Fruit fly (Drosophila melanogaster): Measurements from ENCODE around the gene NimC1.

DNA sequence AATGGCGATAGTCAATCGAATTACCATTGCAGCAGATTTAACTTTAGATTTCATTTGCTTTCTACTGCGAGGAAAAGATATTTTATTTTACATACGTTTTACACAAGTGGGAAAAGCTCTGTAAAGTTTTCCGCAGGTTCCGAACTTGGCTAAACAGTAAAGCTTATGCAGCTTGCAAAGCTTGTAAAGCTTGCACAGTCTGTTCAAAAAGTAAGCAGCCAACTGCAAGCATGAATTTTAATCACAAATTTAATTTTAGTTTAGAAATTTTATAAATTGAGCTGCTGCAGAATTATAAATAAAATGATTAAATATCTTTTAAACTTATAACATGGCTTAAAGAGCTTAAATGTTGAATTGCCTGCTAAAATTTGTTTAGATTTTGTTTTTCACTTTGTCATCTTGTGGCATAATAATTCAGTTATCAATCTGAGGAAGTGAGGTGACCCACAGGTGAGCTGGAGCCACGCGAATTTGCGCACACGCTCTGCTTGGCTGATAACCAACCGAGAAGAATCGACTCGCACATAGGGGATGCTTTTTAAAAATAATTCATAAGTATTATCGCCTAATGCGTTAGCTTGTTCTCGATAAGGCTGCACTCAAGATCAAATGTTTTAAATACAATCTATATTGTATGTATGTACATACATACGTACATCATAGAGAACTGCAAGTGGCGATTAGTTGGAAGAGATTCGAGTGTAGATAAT, 35.2 kb upstream of the NimC1 start:
- TF ChIP-seq psq (optimal IDR thresholded peaks at IDR 0.05) (no peak), h (optimal IDR thresholded peaks at IDR 0.05) (no peak), Sin3A (optimal IDR thresholded peaks at IDR 0.05) (no peak)

Measured in Kc167 (cell line).